Fruit fly (Drosophila melanogaster) Kc167 (cell line): ENCODE measurements around the gene CG7945.

Experiments
- Myc ChIP-seq: fragments of >200 bp; optimal IDR thresholded peaks from 2 replicates; lab custom pipeline; 2017; ENCODE audit warnings: missing external identifiers
- Sin3A ChIP-seq: fragments of >200 bp; optimal IDR thresholded peaks from 2 replicates; lab custom pipeline; 2018; ENCODE audit warnings: missing external identifiers
- h ChIP-seq: fragments of >200 bp; optimal IDR thresholded peaks from 3 replicates; lab custom pipeline; 2018; ENCODE audit warnings: missing external identifiers
- insv ChIP-seq: fragments of >200 bp; optimal IDR thresholded peaks from 3 replicates; lab custom pipeline; 2018; ENCODE audit warnings: missing external identifiers
- psq ChIP-seq: fragments of >200 bp; optimal IDR thresholded peaks from 2 replicates; lab custom pipeline; 2017; ENCODE audit warnings: missing external identifiers

DNA sequence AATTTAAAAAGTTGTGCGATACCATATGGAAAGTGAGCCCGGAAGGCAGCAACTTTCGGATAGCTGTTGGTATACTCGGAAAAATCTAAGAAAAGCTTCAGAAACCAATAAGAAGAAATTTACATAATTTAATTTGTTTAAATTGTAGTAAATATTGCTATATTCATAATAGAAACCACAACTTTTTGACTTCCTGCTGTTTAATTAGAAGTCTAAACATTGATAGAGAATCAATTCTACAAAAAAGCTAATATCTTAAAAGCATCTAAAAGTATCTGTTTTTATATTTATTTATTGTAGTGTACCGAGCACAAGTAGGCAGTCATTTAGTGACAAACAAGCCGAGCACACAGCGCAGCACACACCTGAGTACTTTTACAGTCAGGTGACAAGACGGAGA, 27.7 kb downstream of the CG7945 start, which contains the start of gene CG13455:
- TF ChIP-seq Sin3A (lab: Kevin White, UChicago): no peak
- no peak for TF ChIP-seq Myc
- no peak for TF ChIP-seq h (lab: Kevin White, UChicago)
- no peak for TF ChIP-seq psq (lab: Kevin White, UChicago)
- no peak for TF ChIP-seq insv (lab: Kevin White, UChicago)
